Worm (Caenorhabditis elegans) whole organism, late embryonic: ENCODE measurements around the gene T09B9.4.
A peak's percentile ranks its signal among the peaks of the same experiment; 100 is the strongest.

Source experiments
- ceh-24 ChIP-seq: sonication (generic microtip); optimal IDR thresholded peaks from 2 replicates; lab custom pipeline; 2016; ENCODE audit warnings: mild to moderate bottlenecking, missing genetic modification characterization, missing compliant biosample characterization
- ceh-34 ChIP-seq: sonication (generic microtip); optimal IDR thresholded peaks from 2 replicates; lab custom pipeline; 2016; ENCODE audit warnings: mild to moderate bottlenecking, missing genetic modification characterization, missing compliant biosample characterization
- lin-11 ChIP-seq: fragments of 200-800 bp; sonication (Bioruptor generic); optimal IDR thresholded peaks from 2 replicates; lab custom pipeline; 2018; ENCODE audit warnings: mild to moderate bottlenecking, missing genetic modification characterization, missing compliant biosample characterization
- ttx-3 ChIP-seq: sonication (generic microtip); optimal IDR thresholded peaks from 2 replicates; lab custom pipeline; 2016; ENCODE audit warnings: missing genetic modification reagents, missing genetic modification characterization, missing compliant biosample characterization
- unc-55 ChIP-seq: sonication (generic microtip); optimal IDR thresholded peaks from 2 replicates; lab custom pipeline; 2017; ENCODE audit warnings: missing biosample characterization, missing genetic modification reagents, missing genetic modification characterization

T09B9.4 gene

DNA sequence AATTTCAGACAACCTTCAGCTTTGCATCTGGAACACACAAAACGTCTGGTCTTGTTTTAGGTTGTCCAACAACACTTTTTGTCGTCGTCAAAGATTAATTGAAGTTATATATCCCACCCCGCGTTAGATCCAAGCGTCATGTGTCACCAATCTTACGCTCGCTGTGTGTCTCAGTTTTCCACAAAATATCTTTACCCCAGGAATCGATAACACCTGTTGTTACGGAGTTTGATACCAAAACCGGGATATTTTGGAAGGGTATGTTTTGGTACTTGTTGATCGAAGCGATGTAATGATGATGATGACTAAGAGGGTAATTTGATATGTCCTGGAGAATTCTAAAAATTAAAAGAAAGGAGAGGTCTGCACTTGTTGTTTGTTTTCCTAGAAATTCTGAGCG is 38.7 kb downstream of the T09B9.4 start:
- peak; percentile 66 for TF ChIP-seq unc-55 (GFP tag; lab: Kevin White, UChicago)
- no peak for TF ChIP-seq ceh-24 (tag; lab: Kevin White, UChicago)
- TF ChIP-seq ceh-34 (tag; lab: Kevin White, UChicago), result peak; percentile 4
- no peak for TF ChIP-seq ttx-3
- TF ChIP-seq lin-11 (tag; lab: Kevin White, UChicago), result no peak
